Worm (Caenorhabditis elegans) whole organism, L2 larva: Measurements from ENCODE around the gene taf-9.

ENCODE experiments used
- R02D3.7 ChIP-seq: fragments of 150-350 bp; optimal IDR thresholded peaks from 2 replicates; lab custom pipeline; 2014; ENCODE audit warnings: missing biosample characterization, missing genetic modification characterization
- unc-55 ChIP-seq: fragments of 150-350 bp; sonication (generic microtip); optimal IDR thresholded peaks from 3 replicates; lab custom pipeline; 2014; ENCODE audit warnings: missing biosample characterization, missing genetic modification reagents, missing genetic modification characterization

ce11 chrIII:13606865-13607264 lies 17.2 kb upstream of the taf-9 start:
- TF ChIP-seq R02D3.7 (no peak), unc-55 (no peak)
